Worm (Caenorhabditis elegans) whole organism, early embryonic: Measurements from ENCODE around the gene skpo-3.
A peak's percentile ranks its signal among the peaks of the same experiment; 100 is the strongest.

Experiments
- B0310.2 ChIP-seq: sonication (generic microtip); optimal IDR thresholded peaks from 2 replicates; lab custom pipeline; 2016; ENCODE audit warnings: mild to moderate bottlenecking, missing genetic modification characterization, missing compliant biosample characterization
- F13C5.2 ChIP-seq: sonication (generic microtip); optimal IDR thresholded peaks from 2 replicates; lab custom pipeline; 2017; ENCODE audit warnings: mild to moderate bottlenecking, missing genetic modification characterization, inconsistent platforms, missing compliant biosample characterization
- aly-1 ChIP-seq: sonication (generic microtip); optimal IDR thresholded peaks from 2 replicates; lab custom pipeline; 2016; ENCODE audit warnings: missing genetic modification characterization, missing compliant biosample characterization
- ama-1 ChIP-seq: fragments of 150-350 bp; optimal IDR thresholded peaks from 2 replicates; lab custom pipeline; 2014
- ceh-13 ChIP-seq: fragments of 200-800 bp; sonication (Bioruptor generic); optimal IDR thresholded peaks from 2 replicates; lab custom pipeline; 2018; ENCODE audit warnings: mild to moderate bottlenecking, missing genetic modification characterization, missing compliant biosample characterization
- ceh-36 ChIP-seq: sonication (generic microtip); optimal IDR thresholded peaks from 2 replicates; lab custom pipeline; 2016; ENCODE audit warnings: missing genetic modification characterization, inconsistent platforms, missing compliant biosample characterization
- ets-7 ChIP-seq: sonication (generic microtip); optimal IDR thresholded peaks from 2 replicates; lab custom pipeline; 2016; ENCODE audit warnings: missing genotype, missing genetic modification characterization, missing compliant biosample characterization
- flt-1 ChIP-seq: fragments of 200-800 bp; sonication (Bioruptor generic); IDR thresholded peaks from 2 replicates; pipeline ENCODE4 v1.3.6; 2022; ENCODE audit warnings: missing genetic modification characterization, missing compliant biosample characterization
- hmbx-1 ChIP-seq: sonication (generic microtip); optimal IDR thresholded peaks from 2 replicates; lab custom pipeline; 2016; ENCODE audit warnings: mild to moderate bottlenecking, missing genetic modification characterization, missing compliant biosample characterization
- hmg-4 ChIP-seq: fragments of 200-800 bp; sonication (Bioruptor generic); optimal IDR thresholded peaks from 2 replicates; lab custom pipeline; 2018; ENCODE audit warnings: mild to moderate bottlenecking, missing genetic modification characterization, missing compliant biosample characterization
- hnd-1 ChIP-seq: sonication (generic microtip); optimal IDR thresholded peaks from 2 replicates; lab custom pipeline; 2016; ENCODE audit warnings: missing genetic modification characterization, missing compliant biosample characterization
- pes-1 ChIP-seq: fragments of 200-800 bp; sonication (Bioruptor generic); IDR thresholded peaks from 2 replicates; pipeline ENCODE4 v1.3.6; 2022; ENCODE audit warnings: missing genetic modification reagents, missing genetic modification characterization, missing compliant biosample characterization
- scrt-1 ChIP-seq: fragments of 200-800 bp; sonication (Bioruptor generic); IDR thresholded peaks from 2 replicates; pipeline ENCODE4 v1.3.6; 2022; ENCODE audit warnings: missing genetic modification characterization, missing compliant biosample characterization
- sea-1 ChIP-seq: fragments of 200-800 bp; sonication (Bioruptor generic); conservative IDR thresholded peaks from 2 replicates; pipeline ENCODE4 v1.3.6; 2022; ENCODE audit warnings: missing genetic modification characterization, missing compliant biosample characterization
- tbx-11 ChIP-seq: fragments of 200-800 bp; sonication (Bioruptor generic); IDR thresholded peaks from 2 replicates; pipeline ENCODE4 v1.3.6; 2022; ENCODE audit warnings: missing genetic modification characterization, missing compliant biosample characterization
- tbx-37 ChIP-seq: fragments of 200-800 bp; sonication (Bioruptor generic); conservative IDR thresholded peaks from 2 replicates; pipeline ENCODE4 v1.3.6; 2022; ENCODE audit warnings: missing genetic modification reagents, missing genetic modification characterization, missing compliant biosample characterization
- tra-4 ChIP-seq: sonication (generic microtip); optimal IDR thresholded peaks from 2 replicates; lab custom pipeline; 2017; ENCODE audit warnings: missing genetic modification characterization, missing compliant biosample characterization

skpo-3 gene

DNA sequence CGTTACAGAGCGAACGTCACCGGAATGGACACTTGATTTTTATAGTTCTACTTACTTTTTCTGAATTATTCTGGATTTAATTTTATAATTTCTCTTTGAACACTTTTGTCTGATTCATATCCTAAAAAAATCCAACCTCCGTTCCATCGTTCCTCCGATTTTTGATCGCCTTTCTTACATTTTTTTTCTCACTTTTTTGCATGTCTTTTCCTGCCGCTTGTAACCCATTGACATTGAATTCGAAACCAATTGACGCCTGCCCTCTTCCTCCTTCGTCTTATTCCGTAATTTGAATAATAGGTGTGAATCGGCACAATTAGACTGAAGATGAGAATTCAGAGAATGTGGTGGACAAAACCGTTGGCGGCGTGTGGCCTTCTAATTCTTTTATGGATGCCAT is at the start of gene skpo-3:
TSS of gene skpo-3 (plus strand) at position 301 of the 400 bp plus-strand sequence.
- no peak for TF ChIP-seq hnd-1 (tag; lab: Kevin White, UChicago)
- TF ChIP-seq aly-1 (tag; lab: Kevin White, UChicago) = no peak
- TF ChIP-seq ceh-36 (tag; lab: Kevin White, UChicago) = no peak
- TF ChIP-seq flt-1 (GFP tag; lab: Robert Waterston, UW) = no peak
- no peak for TF ChIP-seq scrt-1
- no peak for TF ChIP-seq tra-4
- no peak for TF ChIP-seq ceh-13
- no peak for TF ChIP-seq hmg-4 (GFP tag; lab: Kevin White, UChicago)
- TF ChIP-seq B0310.2 (tag; lab: Kevin White, UChicago) = no peak
- no peak for TF ChIP-seq ama-1 (lab: Kevin White, UChicago)
- TF ChIP-seq sea-1 (GFP tag; lab: Robert Waterston, UW) = no peak
- TF ChIP-seq hmbx-1 = no peak
- no peak for TF ChIP-seq ets-7 (tag; lab: Kevin White, UChicago)
- no peak for TF ChIP-seq tbx-11 (GFP tag; lab: Robert Waterston, UW)
- TF ChIP-seq tbx-37 (GFP tag; lab: Robert Waterston, UW) = no peak
- no peak for TF ChIP-seq pes-1
- TF ChIP-seq F13C5.2 (tag; lab: Kevin White, UChicago) = no peak

DNA sequence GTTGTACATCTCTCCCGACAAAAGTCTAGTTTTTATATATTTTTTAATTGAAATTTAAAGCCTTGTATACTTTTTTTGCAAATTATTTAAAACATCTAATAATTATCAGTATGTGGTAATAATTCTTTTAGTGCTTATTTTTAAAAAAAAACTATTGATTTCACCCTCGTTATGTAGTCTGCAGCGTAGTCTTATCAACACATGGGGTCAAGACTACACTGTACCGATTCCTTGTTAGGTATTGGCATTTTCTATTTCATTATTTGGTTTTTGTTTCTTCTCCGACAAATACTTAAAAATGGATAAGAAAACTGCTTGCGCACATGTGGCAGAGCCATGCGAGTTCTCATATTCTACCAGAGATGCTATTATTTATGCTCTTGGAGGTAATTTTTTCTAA is 49.6 kb upstream of the skpo-3 start, which contains the start of gene maoc-1:
TSS of gene maoc-1 (plus strand) at position 237 of the 400 bp plus-strand sequence.
- TF ChIP-seq ceh-13 = no peak
- TF ChIP-seq hmg-4 (GFP tag; lab: Kevin White, UChicago) = no peak
- no peak for TF ChIP-seq B0310.2 (tag; lab: Kevin White, UChicago)
- TF ChIP-seq tra-4 = no peak
- no peak for TF ChIP-seq flt-1 (GFP tag; lab: Robert Waterston, UW)
- no peak for TF ChIP-seq tbx-37 (GFP tag; lab: Robert Waterston, UW)

DNA sequence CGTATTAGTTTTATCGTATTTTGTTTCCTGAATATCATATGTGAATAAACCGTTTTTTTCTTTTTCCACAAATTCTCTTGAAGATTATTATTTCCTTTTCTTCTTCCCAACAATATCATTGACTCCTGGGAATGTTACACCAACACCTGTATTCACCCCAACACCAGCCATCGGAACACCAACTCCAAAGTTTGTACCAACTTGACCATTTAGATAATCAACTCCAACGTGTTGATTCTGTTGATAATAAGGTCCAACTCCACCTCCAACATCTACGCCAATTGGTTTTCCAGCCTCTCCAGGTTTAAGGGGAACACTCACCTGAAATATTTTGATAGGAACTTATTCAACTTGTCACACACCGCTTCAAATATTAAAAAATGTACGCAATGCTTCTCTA is 48.2 kb upstream of the skpo-3 start:
- no peak for TF ChIP-seq hmbx-1
- TF ChIP-seq hnd-1 (tag; lab: Kevin White, UChicago) = no peak
- TF ChIP-seq pes-1 = no peak
- no peak for TF ChIP-seq tra-4
- TF ChIP-seq sea-1 (GFP tag; lab: Robert Waterston, UW) = no peak
- no peak for TF ChIP-seq F13C5.2 (tag; lab: Kevin White, UChicago)
- no peak for TF ChIP-seq B0310.2 (tag; lab: Kevin White, UChicago)
- no peak for TF ChIP-seq scrt-1
- no peak for TF ChIP-seq aly-1 (tag; lab: Kevin White, UChicago)
- TF ChIP-seq flt-1 (GFP tag; lab: Robert Waterston, UW) = no peak
- TF ChIP-seq tbx-37 (GFP tag; lab: Robert Waterston, UW) = no peak

DNA sequence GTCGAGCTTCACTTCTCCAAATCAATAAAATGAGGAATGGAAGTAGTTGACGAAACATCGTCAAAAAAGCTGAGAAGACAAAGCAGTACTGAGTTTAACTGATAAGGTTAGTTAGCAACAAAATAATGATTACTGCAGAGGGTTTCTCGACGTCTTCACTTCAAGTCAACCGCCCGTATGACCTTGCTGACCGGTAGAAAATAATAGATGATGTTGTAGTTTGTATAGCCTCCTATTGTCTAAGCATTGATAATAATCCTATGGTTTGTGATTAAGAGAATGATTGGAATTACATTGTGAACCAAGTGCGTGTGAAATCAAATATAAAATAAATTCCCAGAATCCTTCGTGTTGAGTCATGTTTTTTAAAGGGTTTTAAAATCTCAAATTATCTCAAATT is 46.4 kb upstream of the skpo-3 start, which contains the start of gene E04F6.6:
TSS of gene E04F6.6 (minus strand) at position 258 of the 400 bp plus-strand sequence.
- TF ChIP-seq flt-1 (GFP tag; lab: Robert Waterston, UW) (no peak), B0310.2 (tag; lab: Kevin White, UChicago) (no peak), ets-7 (tag; lab: Kevin White, UChicago) (no peak), scrt-1 (no peak), F13C5.2 (tag; lab: Kevin White, UChicago) (no peak), ama-1 (lab: Kevin White, UChicago) (no peak), ceh-13 (no peak), tbx-37 (GFP tag; lab: Robert Waterston, UW) (no peak), tra-4 (no peak), hmbx-1 (no peak), hnd-1 (tag; lab: Kevin White, UChicago) (no peak), aly-1 (tag; lab: Kevin White, UChicago) (no peak), pes-1 (no peak), hmg-4 (GFP tag; lab: Kevin White, UChicago) (no peak), sea-1 (GFP tag; lab: Robert Waterston, UW) (no peak)

DNA sequence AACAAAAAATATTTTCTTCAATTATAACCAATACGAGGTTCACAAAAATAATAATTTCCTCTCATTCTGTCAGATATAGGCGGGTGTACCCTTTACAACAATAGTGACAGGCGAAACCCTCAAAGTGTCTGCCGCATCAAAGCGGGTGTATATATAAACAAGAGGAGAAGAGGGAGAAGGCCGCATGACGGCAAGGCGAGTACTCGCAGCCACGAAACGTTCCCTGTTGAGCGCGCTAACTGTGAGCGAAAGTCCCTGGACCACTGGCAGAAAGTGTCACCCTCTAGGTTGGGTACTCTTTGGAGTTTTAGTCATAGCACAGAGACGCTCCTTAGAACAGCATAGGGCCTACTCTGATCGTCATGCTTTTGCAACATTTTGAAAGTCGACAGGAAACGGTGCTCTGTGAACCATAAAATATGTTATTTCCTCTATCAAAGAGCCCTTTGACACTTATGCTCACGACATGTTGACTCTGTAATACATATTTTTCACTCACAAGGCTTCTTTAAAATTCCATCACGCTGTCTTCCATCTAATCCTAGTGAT is 45.6 kb upstream of the skpo-3 start, which contains the start of gene pcrg-1:
TSS of gene pcrg-1 (plus strand) at position 499 of the 549 bp plus-strand sequence.
- peak; percentile 75 for TF ChIP-seq hnd-1 (tag; lab: Kevin White, UChicago)
- peak; percentile 90 for TF ChIP-seq ceh-13
- peak; percentile 94 for TF ChIP-seq F13C5.2 (tag; lab: Kevin White, UChicago)
- TF ChIP-seq ceh-36 (tag; lab: Kevin White, UChicago) = peak; percentile 85
- TF ChIP-seq tbx-11 (GFP tag; lab: Robert Waterston, UW) = peak; percentile 93
- TF ChIP-seq ets-7 (tag; lab: Kevin White, UChicago) = peak; percentile 82
- peak; percentile 62 for TF ChIP-seq hmbx-1
- peak; percentile 89 for TF ChIP-seq aly-1 (tag; lab: Kevin White, UChicago)
- peak; percentile 89 for TF ChIP-seq flt-1 (GFP tag; lab: Robert Waterston, UW)
- peak; percentile 85 for TF ChIP-seq B0310.2 (tag; lab: Kevin White, UChicago)
- peak; percentile 90 for TF ChIP-seq scrt-1
- TF ChIP-seq tra-4 = peak; percentile 83
- no peak for TF ChIP-seq ama-1 (lab: Kevin White, UChicago)
- peak; percentile 92 for TF ChIP-seq tbx-37 (GFP tag; lab: Robert Waterston, UW)
- TF ChIP-seq pes-1 = peak; percentile 93
- TF ChIP-seq sea-1 (GFP tag; lab: Robert Waterston, UW) = peak; percentile 93
- peak; percentile 99 for TF ChIP-seq hmg-4 (GFP tag; lab: Kevin White, UChicago)

DNA sequence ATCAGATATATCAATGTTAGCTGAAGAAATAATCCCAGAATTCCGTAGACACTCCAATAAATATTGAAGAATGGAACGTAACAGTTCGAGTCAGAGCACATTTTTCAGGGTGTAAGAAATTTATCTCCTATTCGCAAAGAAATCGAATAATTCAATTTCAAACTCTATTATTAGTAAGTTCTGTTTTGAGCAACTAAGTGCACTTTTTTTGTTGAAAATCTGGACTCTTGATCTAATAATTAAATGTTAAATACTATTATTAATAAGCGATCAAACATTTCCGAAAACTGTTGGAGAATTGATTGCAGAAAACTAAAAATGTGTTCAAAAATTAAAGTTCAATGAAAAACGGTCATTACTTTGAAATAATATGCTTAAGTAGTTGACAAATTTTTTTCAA is 42.6 kb upstream of the skpo-3 start, which contains the start of gene srd-56:
TSS of gene srd-56 (minus strand) at position 101 of the 400 bp plus-strand sequence.
- TF ChIP-seq hnd-1 (tag; lab: Kevin White, UChicago) (no peak), scrt-1 (no peak), pes-1 (no peak), ets-7 (tag; lab: Kevin White, UChicago) (no peak), aly-1 (tag; lab: Kevin White, UChicago) (no peak), hmg-4 (GFP tag; lab: Kevin White, UChicago) (no peak), ama-1 (lab: Kevin White, UChicago) (no peak), flt-1 (GFP tag; lab: Robert Waterston, UW) (no peak)

DNA sequence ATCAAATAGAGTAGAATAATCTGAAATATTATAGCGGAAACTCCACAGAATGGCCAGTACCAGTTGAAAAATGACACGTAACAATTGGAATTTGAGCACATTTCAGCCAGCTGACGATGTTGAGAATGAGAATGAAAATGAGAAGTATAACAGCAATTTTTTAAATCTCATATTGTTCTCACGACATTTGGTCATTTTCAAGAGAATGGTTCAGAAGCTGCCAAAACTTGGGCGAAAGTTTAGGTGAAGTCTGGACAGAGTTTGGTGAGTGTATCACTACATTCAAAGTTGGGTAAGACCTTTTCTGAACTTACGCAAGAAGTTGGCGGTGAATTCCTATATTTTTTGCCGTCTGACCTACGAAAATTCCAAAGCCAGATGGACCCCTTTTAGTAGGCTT is 40.7 kb upstream of the skpo-3 start, which contains the start of gene srd-58:
TSS of gene srd-58 (minus strand) at position 101 of the 400 bp plus-strand sequence.
- TF ChIP-seq ama-1 (lab: Kevin White, UChicago) (no peak), F13C5.2 (tag; lab: Kevin White, UChicago) (no peak), B0310.2 (tag; lab: Kevin White, UChicago) (no peak), ets-7 (tag; lab: Kevin White, UChicago) (no peak), tra-4 (no peak), aly-1 (tag; lab: Kevin White, UChicago) (no peak), flt-1 (GFP tag; lab: Robert Waterston, UW) (no peak)
